Worm (Caenorhabditis elegans) whole organism, L1 larva: Measurements from ENCODE around the gene gpla-1.

Experiments used
- C16A3.4 ChIP-seq: fragments of 150-350 bp; optimal IDR thresholded peaks from 2 replicates; lab custom pipeline; 2014; ENCODE audit warnings: missing biosample characterization, missing genetic modification characterization
- F16B12.6 ChIP-seq: fragments of 150-350 bp; optimal IDR thresholded peaks from 2 replicates; lab custom pipeline; 2014; ENCODE audit warnings: missing biosample characterization, missing genetic modification characterization
- aha-1 ChIP-seq: fragments of 150-350 bp; optimal IDR thresholded peaks from 2 replicates; lab custom pipeline; 2014; ENCODE audit warnings: missing biosample characterization, missing genetic modification characterization
- ama-1 ChIP-seq: fragments of 150-350 bp; optimal IDR thresholded peaks from 2 replicates; lab custom pipeline; 2014
- blmp-1 ChIP-seq: fragments of 150-350 bp; optimal IDR thresholded peaks from 2 replicates; lab custom pipeline; 2014; ENCODE audit warnings: missing biosample characterization, missing genetic modification characterization
- ceh-63 ChIP-seq: fragments of 200-800 bp; sonication (Bioruptor generic); optimal IDR thresholded peaks from 2 replicates; lab custom pipeline; 2018; ENCODE audit warnings: mild to moderate bottlenecking, missing genetic modification characterization, missing compliant biosample characterization
- ceh-8 ChIP-seq: fragments of 200-800 bp; sonication (Bioruptor generic); optimal IDR thresholded peaks from 2 replicates; lab custom pipeline; 2018; ENCODE audit warnings: mild to moderate bottlenecking, missing genetic modification characterization, moderate library complexity, missing compliant biosample characterization
- ceh-90 ChIP-seq: sonication (generic microtip); optimal IDR thresholded peaks from 2 replicates; lab custom pipeline; 2016; ENCODE audit warnings: missing genetic modification characterization, missing compliant biosample characterization
- efl-1 ChIP-seq, 4 experiments: fragments of 150-350 bp; optimal IDR thresholded peaks in 3 of 4; peaks in 1 of 4; 1 replicate in 1 of 4; 2 replicates in 3 of 4; lab custom pipeline; 2014; ENCODE audit warnings: missing biosample characterization in 2 of 4, missing genetic modification characterization in 2 of 4, missing genetic modification reagents in 2 of 4
- egl-13 ChIP-seq: sonication (generic microtip); optimal IDR thresholded peaks from 2 replicates; lab custom pipeline; 2016; ENCODE audit warnings: missing genotype, missing genetic modification reagents, missing genetic modification characterization, missing compliant biosample characterization
- elt-2 ChIP-seq: sonication (generic microtip); optimal IDR thresholded peaks from 2 replicates; lab custom pipeline; 2016; ENCODE audit warnings: missing genetic modification characterization, mild to moderate bottlenecking, inconsistent platforms, missing compliant biosample characterization, missing genetic modification reagents
- elt-3 ChIP-seq, 6 experiments: fragments of 150-350 bp in 1 of 6; sonication (generic microtip); optimal IDR thresholded peaks; 2 replicates each; lab custom pipeline; 2017 to 2018; ENCODE audit warnings: missing biosample characterization in 6 of 6, missing genetic modification characterization in 6 of 6, inconsistent platforms in 1 of 6
- fkh-4 ChIP-seq: sonication (generic microtip); optimal IDR thresholded peaks from 2 replicates; lab custom pipeline; 2016; ENCODE audit warnings: missing compliant biosample characterization, missing genetic modification characterization, borderline replicate concordance
- hlh-17 ChIP-seq: fragments of 200-800 bp; sonication (Bioruptor generic); optimal IDR thresholded peaks from 2 replicates; lab custom pipeline; 2018; ENCODE audit warnings: missing genetic modification characterization, mild to moderate bottlenecking, missing compliant biosample characterization, moderate library complexity, borderline replicate concordance
- hpl-2 ChIP-seq: fragments of 150-350 bp; optimal IDR thresholded peaks from 2 replicates; lab custom pipeline; 2014; ENCODE audit warnings: missing biosample characterization, missing genetic modification reagents, missing genetic modification characterization
- irx-1 ChIP-seq: sonication (generic microtip); optimal IDR thresholded peaks from 2 replicates; lab custom pipeline; 2016; ENCODE audit warnings: missing genetic modification characterization, missing compliant biosample characterization
- lin-14 ChIP-seq: fragments of 200-800 bp; sonication (Bioruptor generic); optimal IDR thresholded peaks from 2 replicates; lab custom pipeline; 2018; ENCODE audit warnings: mild to moderate bottlenecking, missing genetic modification characterization, moderate library complexity, missing compliant biosample characterization
- lin-35 ChIP-seq, 2 experiments: fragments of 150-350 bp; optimal IDR thresholded peaks; 2 replicates each; lab custom pipeline; 2014; ENCODE audit warnings: missing biosample characterization in 2 of 2, missing genetic modification characterization in 2 of 2, missing genetic modification reagents in 2 of 2
- lir-3 ChIP-seq: sonication (generic microtip); optimal IDR thresholded peaks from 2 replicates; lab custom pipeline; 2016; ENCODE audit warnings: mild to moderate bottlenecking, missing genetic modification characterization, moderate library complexity, missing compliant biosample characterization; ENCODE audit not compliant: poor library complexity
- mdl-1 ChIP-seq, 2 experiments: fragments of 150-350 bp; optimal IDR thresholded peaks; 2 replicates each; lab custom pipeline; 2014 to 2017; ENCODE audit warnings: missing biosample characterization in 2 of 2, missing genetic modification characterization in 2 of 2, inconsistent platforms in 1 of 2
- mep-1 ChIP-seq: fragments of 150-350 bp; optimal IDR thresholded peaks from 2 replicates; lab custom pipeline; 2014; ENCODE audit warnings: missing biosample characterization, missing genetic modification characterization
- nhr-12 ChIP-seq: sonication (generic microtip); optimal IDR thresholded peaks from 2 replicates; lab custom pipeline; 2017; ENCODE audit warnings: missing biosample characterization, missing genetic modification characterization
- nhr-20 ChIP-seq: sonication (generic microtip); optimal IDR thresholded peaks from 2 replicates; lab custom pipeline; 2016; ENCODE audit warnings: mild to moderate bottlenecking, missing genetic modification characterization, missing compliant biosample characterization
- nhr-28 ChIP-seq: fragments of 150-350 bp; optimal IDR thresholded peaks from 2 replicates; lab custom pipeline; 2014; ENCODE audit warnings: missing biosample characterization, missing genetic modification characterization
- nhr-47 ChIP-seq: sonication (generic microtip); optimal IDR thresholded peaks from 2 replicates; lab custom pipeline; 2016; ENCODE audit warnings: mild to moderate bottlenecking, missing genetic modification characterization, moderate library complexity, missing compliant biosample characterization
- nhr-76 ChIP-seq: sonication (generic microtip); optimal IDR thresholded peaks from 2 replicates; lab custom pipeline; 2017; ENCODE audit warnings: missing biosample characterization, missing genetic modification characterization
- nhr-77 ChIP-seq: fragments of 150-350 bp; optimal IDR thresholded peaks from 2 replicates; lab custom pipeline; 2014; ENCODE audit warnings: missing biosample characterization, missing genetic modification characterization
- snpc-4 ChIP-seq: fragments of 150-350 bp; optimal IDR thresholded peaks from 2 replicates; lab custom pipeline; 2014; ENCODE audit warnings: missing biosample characterization, missing genetic modification characterization
- snu-23 ChIP-seq: sonication (generic microtip); optimal IDR thresholded peaks from 2 replicates; lab custom pipeline; 2016; ENCODE audit warnings: missing genetic modification characterization, missing compliant biosample characterization
- sox-4 ChIP-seq: sonication (generic microtip); optimal IDR thresholded peaks from 2 replicates; lab custom pipeline; 2016; ENCODE audit warnings: missing genetic modification characterization, missing compliant biosample characterization
- swsn-7 ChIP-seq: sonication (generic microtip); optimal IDR thresholded peaks from 2 replicates; lab custom pipeline; 2016; ENCODE audit warnings: missing genetic modification characterization, missing compliant biosample characterization
- unc-130 ChIP-seq: fragments of 150-350 bp; optimal IDR thresholded peaks from 2 replicates; lab custom pipeline; 2017; ENCODE audit warnings: missing biosample characterization, missing genetic modification characterization, inconsistent platforms
- unc-62 ChIP-seq: fragments of 150-350 bp; optimal IDR thresholded peaks from 2 replicates; lab custom pipeline; 2014; ENCODE audit warnings: missing biosample characterization, missing genetic modification reagents, missing genetic modification characterization
- unc-98 ChIP-seq: fragments of 200-800 bp; sonication (Bioruptor generic); IDR thresholded peaks from 2 replicates; pipeline ENCODE4 v1.3.6; 2022; ENCODE audit warnings: missing genetic modification characterization, missing compliant biosample characterization
- vab-15 ChIP-seq: sonication (generic microtip); optimal IDR thresholded peaks from 2 replicates; lab custom pipeline; 2017; ENCODE audit warnings: missing genotype, mild to moderate bottlenecking, missing genetic modification characterization, missing compliant biosample characterization
- xbp-1 ChIP-seq: sonication (generic microtip); optimal IDR thresholded peaks from 2 replicates; lab custom pipeline; 2016; ENCODE audit warnings: missing genetic modification characterization, missing compliant biosample characterization
- zag-1 ChIP-seq: fragments of 150-350 bp; optimal IDR thresholded peaks from 2 replicates; lab custom pipeline; 2014; ENCODE audit warnings: missing biosample characterization, missing genetic modification characterization
- ztf-11 ChIP-seq, 2 experiments: sonication (generic microtip); optimal IDR thresholded peaks; 2 replicates each; lab custom pipeline; 2016 to 2017; ENCODE audit warnings: missing genetic modification characterization in 2 of 2, missing biosample characterization in 1 of 2, missing compliant biosample characterization in 1 of 2

The gpla-1 gene

DNA sequence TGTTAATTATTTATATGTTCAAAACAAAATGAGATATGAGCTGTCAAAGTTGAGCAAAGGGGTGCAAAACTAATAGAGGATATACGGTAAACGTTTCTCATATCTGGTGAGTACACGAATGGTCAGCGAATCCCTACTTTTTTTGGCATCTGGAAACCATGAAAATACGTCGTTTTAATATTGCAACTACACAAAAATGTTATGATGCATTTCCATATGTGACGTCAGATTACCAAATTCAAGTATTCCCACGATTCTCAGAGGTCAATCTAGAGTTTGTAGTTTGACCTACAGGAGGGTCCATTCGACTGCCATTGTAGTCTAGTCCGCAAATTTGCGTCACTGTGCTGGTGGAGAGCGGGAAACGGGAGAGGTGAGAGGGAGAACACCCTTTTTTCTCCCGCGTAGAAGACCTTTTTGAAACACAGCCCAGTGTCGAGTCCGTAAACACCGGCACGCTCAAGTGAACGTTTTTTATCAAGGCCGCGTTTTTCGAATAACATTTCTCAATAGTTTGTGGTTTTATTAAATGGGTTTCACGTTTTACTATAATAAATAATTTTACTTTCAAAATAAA lies 41.2 kb downstream of the gpla-1 start (continued):
- TF ChIP-seq ama-1 (lab: Kevin White, UChicago) (no peak), fkh-4 (tag; lab: Kevin White, UChicago) (no peak), mdl-1 (tag; optimal IDR thresholded peaks at IDR 0.05; lab: Kevin White, UChicago) (peak in 1 of 2 experiments; percentile 22), F16B12.6 (tag; lab: Kevin White, UChicago) (peak; percentile 76), ceh-90 (tag; lab: Kevin White, UChicago) (no peak), egl-13 (tag; lab: Kevin White, UChicago) (no peak), nhr-47 (tag; lab: Kevin White, UChicago) (peak; percentile 5), swsn-7 (tag; lab: Kevin White, UChicago) (peak; percentile 18), snu-23 (peak; percentile 52), lin-35 (GFP tag; optimal IDR thresholded peaks at IDR 0.05; lab: Kevin White, UChicago) (peak; percentile 51 to 84), aha-1 (tag; lab: Kevin White, UChicago) (no peak), irx-1 (tag; lab: Kevin White, UChicago) (no peak), hlh-17 (GFP tag; lab: Kevin White, UChicago) (no peak), unc-98 (GFP tag; lab: Robert Waterston, UW) (no peak), blmp-1 (tag; lab: Kevin White, UChicago) (peak; percentile 67), unc-130 (no peak), xbp-1 (tag; lab: Kevin White, UChicago) (no peak), lin-14 (GFP tag; lab: Kevin White, UChicago) (peak; percentile 73), nhr-77 (no peak), C16A3.4 (tag; lab: Kevin White, UChicago) (peak; percentile 20), sox-4 (tag; lab: Kevin White, UChicago) (no peak)
- TF ChIP-seq, all 84 proteins: peak for 17

ce11 chrV:11893975-11894374 lies 43.6 kb downstream of the gpla-1 start, which contains the start of gene K12G11.6:
K12G11.6 (plus strand) TSS chrV:11894331.
- TF ChIP-seq xbp-1 (tag; lab: Kevin White, UChicago) (no peak), vab-15 (tag; lab: Kevin White, UChicago) (no peak), elt-2 (tag; lab: Kevin White, UChicago) (no peak), snpc-4 (tag; lab: Kevin White, UChicago) (no peak), ama-1 (lab: Kevin White, UChicago) (no peak), unc-130 (no peak), mep-1 (tag; lab: Kevin White, UChicago) (no peak), nhr-12 (tag; lab: Kevin White, UChicago) (no peak), elt-3 (tag; optimal IDR thresholded peaks at IDR 0.05; lab: Kevin White, UChicago) (no peak), ceh-63 (GFP tag; lab: Kevin White, UChicago) (no peak), egl-13 (tag; lab: Kevin White, UChicago) (no peak), zag-1 (tag; lab: Kevin White, UChicago) (no peak), unc-62 (GFP tag; lab: Kevin White, UChicago) (no peak), nhr-28 (tag; lab: Kevin White, UChicago) (no peak), nhr-76 (tag; lab: Kevin White, UChicago) (no peak), fkh-4 (tag; lab: Kevin White, UChicago) (no peak), hpl-2 (GFP tag; lab: Kevin White, UChicago) (no peak), ztf-11 (tag; optimal IDR thresholded peaks at IDR 0.05; lab: Kevin White, UChicago) (no peak), ceh-8 (GFP tag; lab: Kevin White, UChicago) (no peak), aha-1 (tag; lab: Kevin White, UChicago) (no peak)

DNA sequence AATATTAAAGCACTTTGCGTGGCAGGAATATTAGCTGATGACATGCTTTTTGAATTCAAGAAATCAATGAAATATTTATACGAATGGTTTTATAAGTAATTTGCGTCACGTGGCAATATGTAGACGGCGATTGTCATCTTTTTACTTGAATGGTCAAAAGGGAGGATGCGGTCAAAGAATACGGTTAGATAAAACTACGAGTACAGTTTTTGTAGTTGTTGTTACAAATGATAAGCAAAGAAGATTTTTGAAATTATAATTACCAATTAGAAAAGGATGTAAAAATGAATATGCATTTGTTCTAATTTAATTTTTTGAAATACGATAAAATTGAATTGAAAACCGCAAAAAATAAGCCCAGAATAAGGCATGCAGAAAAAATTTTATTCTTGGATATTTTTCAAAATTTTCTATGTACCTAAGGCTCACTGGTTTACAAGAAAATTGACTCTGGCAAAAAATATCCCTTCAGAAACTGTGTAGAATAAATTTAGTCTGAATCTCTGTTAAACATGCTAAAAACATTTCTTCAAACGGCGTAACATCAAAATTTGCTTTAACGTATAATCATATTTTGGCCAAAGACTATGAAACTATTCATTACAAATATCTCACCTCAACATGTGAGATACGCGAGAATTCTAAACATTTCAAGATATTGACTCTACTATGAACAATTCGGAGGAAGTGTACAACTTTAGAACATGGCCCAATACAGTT lies 46.3 kb downstream of the gpla-1 start, which contains the start of the genes sodh-2 and srx-76:
sodh-2 (minus strand) TSS at position 101 of the 720 bp plus-strand sequence.
srx-76 (plus strand) TSS at position 670 of the 720 bp plus-strand sequence.
- peak; percentile 33 for TF ChIP-seq nhr-20 (tag; lab: Kevin White, UChicago)
- no peak for TF ChIP-seq efl-1 (optimal IDR thresholded peaks at IDR 0.05; lab: Kevin White, UChicago)
- TF ChIP-seq efl-1 (GFP tag; optimal IDR thresholded peaks at IDR 0.05 in 1 of 2; lab: Kevin White, UChicago), result peak in 1 of 2 experiments; percentile 47
- TF ChIP-seq lin-35 (GFP tag; optimal IDR thresholded peaks at IDR 0.05; lab: Kevin White, UChicago), result peak in 1 of 2 experiments; percentile 1
- TF ChIP-seq lir-3, result no peak
